Worm (Caenorhabditis elegans): ENCODE data around the gene copz-1.
"Not testable (repeated sequence)": the region's sequence is repeated elsewhere in the genome, so short reads cannot be mapped to it uniquely, and the experiment has no call there.

copz-1 gene

ce11 chrII:10902104-10902503, 29.4 kb downstream of the copz-1 start, which contains the start of gene gly-1:
gly-1 (minus strand) TSS chrII:10902204.
- TF ChIP-seq F33H1.4 (GFP tag; IDR thresholded peaks at IDR 0.05) (no peak), F10E7.11 (tag; optimal IDR thresholded peaks at IDR 0.05) (no peak), F22D6.2 (tag; optimal IDR thresholded peaks at IDR 0.05) (no peak), pha-4 (tag; optimal IDR thresholded peaks at IDR 0.05) (no peak), ceh-100 (GFP tag; IDR thresholded peaks at IDR 0.05) (no peak), nfya-1 (tag; optimal IDR thresholded peaks at IDR 0.05; ENCODE audit: borderline replicate concordance, insufficient read depth) (no peak), efl-1 (GFP tag; optimal IDR thresholded peaks at IDR 0.05) (no peak), hmg-20 (GFP tag; IDR thresholded peaks at IDR 0.05) (no peak), cebp-1 (GFP tag; IDR thresholded peaks at IDR 0.05) (no peak), cebp-1 (tag; optimal IDR thresholded peaks at IDR 0.05) (no peak), ceh-91 (GFP tag; IDR thresholded peaks at IDR 0.05) (no peak), ccch-3 (GFP tag; optimal IDR thresholded peaks at IDR 0.05) (no peak)

- not testable (repeated sequence) for TF ChIP-seq nhr-179 (tag; optimal IDR thresholded peaks at IDR 0.05); F33H1.4 (GFP tag; IDR thresholded peaks at IDR 0.05); chd-7 (tag; optimal IDR thresholded peaks at IDR 0.05)
These were observed 31.7 kb downstream of the copz-1 start, which contains the start of gene sra-12 for ce11 chrII:10904379-10904778. sra-12 (minus strand) TSS chrII:10904479.

- TF ChIP-seq B0261.1 (tag; optimal IDR thresholded peaks at IDR 0.05), result no peak
- TF ChIP-seq bed-2 (GFP tag; IDR thresholded peaks at IDR 0.05), result no peak
- no peak for TF ChIP-seq efl-1 (GFP tag; optimal IDR thresholded peaks at IDR 0.05)
- TF ChIP-seq nfyb-1 (GFP tag; IDR thresholded peaks at IDR 0.05), result no peak
- TF ChIP-seq chd-7 (tag; optimal IDR thresholded peaks at IDR 0.05), result no peak
- no peak for TF ChIP-seq die-1 (tag; optimal IDR thresholded peaks at IDR 0.05)
- TF ChIP-seq somi-1 (GFP tag; optimal IDR thresholded peaks at IDR 0.05), result no peak
- no peak for TF ChIP-seq ztf-28 (GFP tag; IDR thresholded peaks at IDR 0.05)
- TF ChIP-seq attf-5 (GFP tag; optimal IDR thresholded peaks at IDR 0.05), result no peak
- no peak for TF ChIP-seq Y95B8A.8 (GFP tag; IDR thresholded peaks at IDR 0.05)
- TF ChIP-seq ZK185.1 (tag; optimal IDR thresholded peaks at IDR 0.05; ENCODE audit: poor library complexity, severe bottlenecking), result no peak
- no peak for TF ChIP-seq F37B4.10 (GFP tag; IDR thresholded peaks at IDR 0.05)
- no peak for TF ChIP-seq ama-1 (optimal IDR thresholded peaks at IDR 0.05)
- no peak for TF ChIP-seq ama-1 (GFP tag; optimal IDR thresholded peaks at IDR 0.05)
These were observed 37.5 kb downstream of the copz-1 start, which contains the start of gene sra-11 for ce11 chrII:10910219-10910618. sra-11 (minus strand) TSS chrII:10910319.

- no peak for TF ChIP-seq mxl-1 (tag; optimal IDR thresholded peaks at IDR 0.05)
- no peak for TF ChIP-seq nhr-27 (tag; optimal IDR thresholded peaks at IDR 0.05)
- no peak for TF ChIP-seq ztf-28 (GFP tag; IDR thresholded peaks at IDR 0.05)
- TF ChIP-seq madf-3 (GFP tag; IDR thresholded peaks at IDR 0.05), result no peak
- no peak for TF ChIP-seq ztf-6 (GFP tag; IDR thresholded peaks at IDR 0.05)
- TF ChIP-seq zim-3 (tag; optimal IDR thresholded peaks at IDR 0.05), result no peak
- TF ChIP-seq K12H6.12 (tag; optimal IDR thresholded peaks at IDR 0.05), result no peak
- TF ChIP-seq let-526 (GFP tag; IDR thresholded peaks at IDR 0.05), result no peak
These were observed 40.3 kb downstream of the copz-1 start for ce11 chrII:10912995-10913394.

- TF ChIP-seq ama-1 (optimal IDR thresholded peaks at IDR 0.05) (no peak), ama-1 (GFP tag; optimal IDR thresholded peaks at IDR 0.05) (no peak)
These were observed 41.7 kb downstream of the copz-1 start, which contains the start of gene F44F4.15 for ce11 chrII:10914366-10914765. F44F4.15 (plus strand) TSS chrII:10914666.
